Worm (Caenorhabditis elegans) whole organism, L3 larva: ENCODE data around the gene nhr-167.

ENCODE experiments used
- fos-1 ChIP-seq: fragments of 150-350 bp; optimal IDR thresholded peaks from 2 replicates; lab custom pipeline; 2014; ENCODE audit warnings: missing biosample characterization, missing genetic modification characterization
- nhr-11 ChIP-seq: fragments of 150-350 bp; optimal IDR thresholded peaks from 2 replicates; lab custom pipeline; 2014; ENCODE audit warnings: missing biosample characterization, missing genetic modification characterization
- pha-4 ChIP-seq: fragments of 150-350 bp; optimal IDR thresholded peaks from 2 replicates; lab custom pipeline; 2014; ENCODE audit warnings: missing biosample characterization, missing genetic modification reagents, missing genetic modification characterization
- pqm-1 ChIP-seq: fragments of 150-350 bp; optimal IDR thresholded peaks from 2 replicates; lab custom pipeline; 2017; ENCODE audit warnings: missing biosample characterization, missing genetic modification characterization, inconsistent platforms
- skn-1 ChIP-seq: fragments of 150-350 bp; optimal IDR thresholded peaks from 2 replicates; lab custom pipeline; 2014; ENCODE audit warnings: missing biosample characterization, missing genetic modification characterization
- unc-62 ChIP-seq: fragments of 150-350 bp; sonication (generic microtip); optimal IDR thresholded peaks from 4 replicates; lab custom pipeline; 2014; ENCODE audit warnings: missing biosample characterization, missing genetic modification reagents, missing genetic modification characterization

- TF ChIP-seq unc-62 (GFP tag; lab: Kevin White, UChicago) (no peak), pha-4 (tag; lab: Kevin White, UChicago) (no peak), fos-1 (tag; lab: Kevin White, UChicago) (no peak), skn-1 (tag; lab: Kevin White, UChicago) (no peak), pqm-1 (tag; lab: Kevin White, UChicago) (no peak), nhr-11 (tag; lab: Kevin White, UChicago) (no peak)
Measured at ce11 chrX:11938826-11939225, 43.1 kb downstream of the nhr-167 start, which contains the start of gene F55G7.5.
